Worm (Caenorhabditis elegans) whole organism, early embryonic: Measurements from ENCODE around the gene K10G4.10.

ENCODE experiments used
- B0310.2 ChIP-seq: sonication (generic microtip); optimal IDR thresholded peaks from 2 replicates; lab custom pipeline; 2016; ENCODE audit warnings: mild to moderate bottlenecking, missing genetic modification characterization, missing compliant biosample characterization
- F13C5.2 ChIP-seq: sonication (generic microtip); optimal IDR thresholded peaks from 2 replicates; lab custom pipeline; 2017; ENCODE audit warnings: mild to moderate bottlenecking, missing genetic modification characterization, inconsistent platforms, missing compliant biosample characterization
- aly-1 ChIP-seq: sonication (generic microtip); optimal IDR thresholded peaks from 2 replicates; lab custom pipeline; 2016; ENCODE audit warnings: missing genetic modification characterization, missing compliant biosample characterization
- ama-1 ChIP-seq: fragments of 150-350 bp; optimal IDR thresholded peaks from 2 replicates; lab custom pipeline; 2014
- ceh-13 ChIP-seq: fragments of 200-800 bp; sonication (Bioruptor generic); optimal IDR thresholded peaks from 2 replicates; lab custom pipeline; 2018; ENCODE audit warnings: mild to moderate bottlenecking, missing genetic modification characterization, missing compliant biosample characterization
- ceh-36 ChIP-seq: sonication (generic microtip); optimal IDR thresholded peaks from 2 replicates; lab custom pipeline; 2016; ENCODE audit warnings: missing genetic modification characterization, inconsistent platforms, missing compliant biosample characterization
- ets-7 ChIP-seq: sonication (generic microtip); optimal IDR thresholded peaks from 2 replicates; lab custom pipeline; 2016; ENCODE audit warnings: missing genotype, missing genetic modification characterization, missing compliant biosample characterization
- flt-1 ChIP-seq: fragments of 200-800 bp; sonication (Bioruptor generic); IDR thresholded peaks from 2 replicates; pipeline ENCODE4 v1.3.6; 2022; ENCODE audit warnings: missing genetic modification characterization, missing compliant biosample characterization
- hmbx-1 ChIP-seq: sonication (generic microtip); optimal IDR thresholded peaks from 2 replicates; lab custom pipeline; 2016; ENCODE audit warnings: mild to moderate bottlenecking, missing genetic modification characterization, missing compliant biosample characterization
- hmg-4 ChIP-seq: fragments of 200-800 bp; sonication (Bioruptor generic); optimal IDR thresholded peaks from 2 replicates; lab custom pipeline; 2018; ENCODE audit warnings: mild to moderate bottlenecking, missing genetic modification characterization, missing compliant biosample characterization
- hnd-1 ChIP-seq: sonication (generic microtip); optimal IDR thresholded peaks from 2 replicates; lab custom pipeline; 2016; ENCODE audit warnings: missing genetic modification characterization, missing compliant biosample characterization
- pes-1 ChIP-seq: fragments of 200-800 bp; sonication (Bioruptor generic); IDR thresholded peaks from 2 replicates; pipeline ENCODE4 v1.3.6; 2022; ENCODE audit warnings: missing genetic modification reagents, missing genetic modification characterization, missing compliant biosample characterization
- scrt-1 ChIP-seq: fragments of 200-800 bp; sonication (Bioruptor generic); IDR thresholded peaks from 2 replicates; pipeline ENCODE4 v1.3.6; 2022; ENCODE audit warnings: missing genetic modification characterization, missing compliant biosample characterization
- sea-1 ChIP-seq: fragments of 200-800 bp; sonication (Bioruptor generic); conservative IDR thresholded peaks from 2 replicates; pipeline ENCODE4 v1.3.6; 2022; ENCODE audit warnings: missing genetic modification characterization, missing compliant biosample characterization
- tbx-11 ChIP-seq: fragments of 200-800 bp; sonication (Bioruptor generic); IDR thresholded peaks from 2 replicates; pipeline ENCODE4 v1.3.6; 2022; ENCODE audit warnings: missing genetic modification characterization, missing compliant biosample characterization
- tbx-37 ChIP-seq: fragments of 200-800 bp; sonication (Bioruptor generic); conservative IDR thresholded peaks from 2 replicates; pipeline ENCODE4 v1.3.6; 2022; ENCODE audit warnings: missing genetic modification reagents, missing genetic modification characterization, missing compliant biosample characterization
- tra-4 ChIP-seq: sonication (generic microtip); optimal IDR thresholded peaks from 2 replicates; lab custom pipeline; 2017; ENCODE audit warnings: missing genetic modification characterization, missing compliant biosample characterization

K10G4.10 gene

DNA sequence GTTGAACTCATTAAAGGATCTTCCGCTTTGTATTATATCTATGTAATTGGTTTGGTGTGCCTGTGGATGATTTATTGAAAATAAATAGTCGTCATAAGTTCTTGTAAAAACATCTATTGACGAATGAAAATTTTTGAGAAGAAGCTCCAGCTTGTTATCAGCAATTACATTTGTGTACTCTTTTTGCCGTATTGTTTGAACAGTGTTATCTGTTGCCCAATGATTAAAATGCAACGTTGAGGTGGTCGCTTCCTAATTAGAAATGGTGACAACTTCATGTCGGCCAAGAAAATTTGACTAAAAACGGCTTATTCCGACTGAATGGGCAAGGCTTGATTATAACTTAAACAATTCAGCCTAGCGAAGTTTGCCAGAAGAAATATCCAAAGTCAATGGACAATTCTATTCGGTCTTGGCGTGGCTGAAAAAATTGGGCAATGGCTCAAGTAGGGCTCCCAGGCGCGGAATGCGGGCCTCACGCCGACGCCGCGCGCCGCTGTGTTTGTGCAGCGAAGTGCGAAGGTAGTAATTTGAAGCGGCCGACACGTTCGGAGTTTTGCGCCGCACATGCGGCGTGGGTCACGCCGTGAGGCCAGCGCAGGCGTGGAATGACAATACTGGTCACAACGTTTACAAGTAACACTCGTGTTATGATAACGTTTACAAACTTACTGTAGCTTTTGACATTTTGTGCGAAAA, 32.6 kb upstream of the K10G4.10 start:
- TF ChIP-seq hmbx-1 (no peak), F13C5.2 (tag; lab: Kevin White, UChicago) (no peak), ets-7 (tag; lab: Kevin White, UChicago) (no peak), scrt-1 (GFP tag; lab: Robert Waterston, UW) (no peak), tbx-37 (GFP tag; lab: Robert Waterston, UW) (no peak), hnd-1 (tag; lab: Kevin White, UChicago) (no peak), sea-1 (GFP tag; lab: Robert Waterston, UW) (no peak), tra-4 (no peak), aly-1 (tag; lab: Kevin White, UChicago) (no peak), pes-1 (GFP tag; lab: Robert Waterston, UW) (no peak), tbx-11 (GFP tag; lab: Robert Waterston, UW) (no peak), B0310.2 (tag; lab: Kevin White, UChicago) (no peak), ama-1 (no peak), hmg-4 (GFP tag; lab: Kevin White, UChicago) (no peak)

- TF ChIP-seq tbx-11 (GFP tag; lab: Robert Waterston, UW) (no peak), sea-1 (GFP tag; lab: Robert Waterston, UW) (no peak), hmbx-1 (no peak), hmg-4 (GFP tag; lab: Kevin White, UChicago) (no peak), ceh-36 (no peak), aly-1 (tag; lab: Kevin White, UChicago) (no peak), ceh-13 (GFP tag; lab: Kevin White, UChicago) (no peak), F13C5.2 (tag; lab: Kevin White, UChicago) (no peak), tra-4 (no peak), flt-1 (no peak), pes-1 (GFP tag; lab: Robert Waterston, UW) (no peak), tbx-37 (GFP tag; lab: Robert Waterston, UW) (no peak), ama-1 (no peak), ets-7 (tag; lab: Kevin White, UChicago) (no peak)
These were observed 32.1 kb upstream of the K10G4.10 start for ce11 chrV:17241278-17241661.

DNA sequence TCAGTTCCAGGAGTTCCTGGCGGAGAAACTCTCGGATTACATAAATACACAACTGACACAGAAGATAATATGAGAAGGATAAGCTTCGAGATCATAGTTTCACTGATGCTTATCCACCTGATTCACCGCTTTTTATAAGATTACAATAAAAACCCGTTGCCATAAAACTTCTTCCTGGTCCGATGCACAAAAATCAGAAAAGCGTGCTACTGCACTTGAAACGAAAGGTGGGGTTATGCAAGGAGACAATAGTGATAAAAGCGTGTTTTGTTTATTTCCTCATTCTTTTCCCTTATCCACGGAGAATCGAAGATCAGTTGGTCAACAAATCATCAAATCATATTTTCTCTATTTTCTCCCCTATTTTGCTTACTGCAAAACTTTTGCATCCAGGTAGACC, 30.8 kb upstream of the K10G4.10 start, which contains the start of gene Y68A4B.3:
Gene Y68A4B.3, minus strand, starts transcription at position 101 of the 400 bp plus-strand sequence.
- TF ChIP-seq scrt-1 (GFP tag; lab: Robert Waterston, UW) (no peak), pes-1 (GFP tag; lab: Robert Waterston, UW) (no peak), F13C5.2 (tag; lab: Kevin White, UChicago) (no peak), ets-7 (tag; lab: Kevin White, UChicago) (no peak), hnd-1 (tag; lab: Kevin White, UChicago) (no peak), sea-1 (GFP tag; lab: Robert Waterston, UW) (no peak), flt-1 (no peak), B0310.2 (tag; lab: Kevin White, UChicago) (no peak), ceh-36 (no peak), aly-1 (tag; lab: Kevin White, UChicago) (no peak), ama-1 (no peak)

ce11 chrV:17243016-17243415, 30.3 kb upstream of the K10G4.10 start:
- TF ChIP-seq F13C5.2 (tag; lab: Kevin White, UChicago) = no peak
- TF ChIP-seq sea-1 (GFP tag; lab: Robert Waterston, UW) = no peak
- TF ChIP-seq hnd-1 (tag; lab: Kevin White, UChicago) = no peak
- no peak for TF ChIP-seq ceh-36
- no peak for TF ChIP-seq tbx-11 (GFP tag; lab: Robert Waterston, UW)
- no peak for TF ChIP-seq flt-1
- no peak for TF ChIP-seq ama-1
- TF ChIP-seq scrt-1 (GFP tag; lab: Robert Waterston, UW) = no peak
- TF ChIP-seq pes-1 (GFP tag; lab: Robert Waterston, UW) = no peak
- TF ChIP-seq ets-7 (tag; lab: Kevin White, UChicago) = no peak
- TF ChIP-seq tra-4 = no peak
- no peak for TF ChIP-seq hmg-4 (GFP tag; lab: Kevin White, UChicago)
- TF ChIP-seq ceh-13 (GFP tag; lab: Kevin White, UChicago) = no peak
- no peak for TF ChIP-seq hmbx-1
- TF ChIP-seq aly-1 (tag; lab: Kevin White, UChicago) = no peak
- TF ChIP-seq B0310.2 (tag; lab: Kevin White, UChicago) = no peak

ce11 chrV:17245406-17245805, 27.9 kb upstream of the K10G4.10 start, which contains the start of gene clec-242:
TSS of gene clec-242 (minus strand) at chrV:17245506.
- TF ChIP-seq ets-7 (tag; lab: Kevin White, UChicago) (no peak), B0310.2 (tag; lab: Kevin White, UChicago) (no peak), tra-4 (no peak), ceh-13 (GFP tag; lab: Kevin White, UChicago) (no peak), ama-1 (no peak), tbx-37 (GFP tag; lab: Robert Waterston, UW) (no peak), F13C5.2 (tag; lab: Kevin White, UChicago) (no peak), hmg-4 (GFP tag; lab: Kevin White, UChicago) (no peak), sea-1 (GFP tag; lab: Robert Waterston, UW) (no peak), flt-1 (no peak), ceh-36 (no peak), scrt-1 (GFP tag; lab: Robert Waterston, UW) (no peak), aly-1 (tag; lab: Kevin White, UChicago) (no peak), pes-1 (GFP tag; lab: Robert Waterston, UW) (no peak), hnd-1 (tag; lab: Kevin White, UChicago) (no peak), tbx-11 (GFP tag; lab: Robert Waterston, UW) (no peak), hmbx-1 (no peak)

DNA sequence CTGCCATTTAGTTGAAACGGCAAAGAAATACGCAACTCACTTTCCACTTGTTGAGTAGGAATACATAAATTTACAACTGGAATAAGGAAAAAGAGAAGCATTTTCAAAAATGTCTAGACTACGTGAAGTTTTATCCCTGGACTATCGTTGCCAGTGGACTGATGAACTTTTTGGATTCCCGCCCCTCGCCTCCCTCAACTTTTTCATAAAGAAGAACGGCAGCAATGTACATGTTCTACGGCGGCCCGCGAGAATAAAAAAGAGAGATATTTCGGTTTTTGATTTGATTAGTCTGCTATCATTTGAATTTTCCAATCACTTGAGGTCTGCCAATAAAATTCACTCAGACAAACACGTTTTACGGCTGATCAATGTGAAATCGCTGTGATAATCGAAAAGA, 24.4 kb upstream of the K10G4.10 start, which contains the start of gene clec-243:
Gene clec-243, minus strand, starts transcription at position 101 of the 400 bp plus-strand sequence.
- no peak for TF ChIP-seq ets-7 (tag; lab: Kevin White, UChicago)
- no peak for TF ChIP-seq flt-1
- TF ChIP-seq sea-1 (GFP tag; lab: Robert Waterston, UW) = no peak
- no peak for TF ChIP-seq F13C5.2 (tag; lab: Kevin White, UChicago)
- TF ChIP-seq B0310.2 (tag; lab: Kevin White, UChicago) = no peak
- no peak for TF ChIP-seq ceh-13 (GFP tag; lab: Kevin White, UChicago)
- TF ChIP-seq ama-1 = no peak
- no peak for TF ChIP-seq hmbx-1
- no peak for TF ChIP-seq hmg-4 (GFP tag; lab: Kevin White, UChicago)
- TF ChIP-seq tbx-11 (GFP tag; lab: Robert Waterston, UW) = no peak
- no peak for TF ChIP-seq tbx-37 (GFP tag; lab: Robert Waterston, UW)
- no peak for TF ChIP-seq tra-4
- TF ChIP-seq pes-1 (GFP tag; lab: Robert Waterston, UW) = no peak
- no peak for TF ChIP-seq scrt-1 (GFP tag; lab: Robert Waterston, UW)
